Worm (Caenorhabditis elegans) whole organism, dauer: ENCODE data around the gene tbb-4.

Experiments
- unc-62 ChIP-seq: sonication (generic microtip); optimal IDR thresholded peaks from 2 replicates; lab custom pipeline; 2017; ENCODE audit warnings: missing biosample characterization, missing genetic modification reagents, missing genetic modification characterization

tbb-4 gene

DNA sequence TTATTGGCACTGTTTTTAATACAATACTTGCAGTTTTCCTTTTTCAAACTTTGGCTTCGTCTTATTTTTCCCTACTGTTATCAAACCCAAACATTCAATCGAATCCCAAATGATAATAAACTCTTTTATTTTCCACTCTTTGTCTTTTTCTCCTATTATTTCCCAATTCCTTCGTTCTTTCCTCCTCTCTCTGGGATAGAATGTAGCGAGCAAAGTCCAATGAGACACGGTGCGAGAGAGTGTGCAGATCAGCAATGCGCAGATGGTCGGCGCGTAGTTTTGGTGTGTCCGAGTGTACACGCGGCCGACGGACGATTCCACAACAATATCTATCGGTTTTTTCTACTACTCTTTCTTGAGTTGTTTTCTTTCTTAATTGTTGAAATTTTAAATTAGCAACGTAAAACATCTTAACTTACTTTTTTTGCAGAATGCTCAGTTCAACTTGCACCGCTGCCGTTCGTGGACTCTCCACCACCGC lies 5.7 kb downstream of the tbb-4 start, which contains the start of gene B0272.3:
Gene B0272.3, plus strand, starts transcription at position 431 of the 481 bp plus-strand sequence.
- no peak for TF ChIP-seq unc-62 (GFP tag; lab: Kevin White, UChicago)

DNA sequence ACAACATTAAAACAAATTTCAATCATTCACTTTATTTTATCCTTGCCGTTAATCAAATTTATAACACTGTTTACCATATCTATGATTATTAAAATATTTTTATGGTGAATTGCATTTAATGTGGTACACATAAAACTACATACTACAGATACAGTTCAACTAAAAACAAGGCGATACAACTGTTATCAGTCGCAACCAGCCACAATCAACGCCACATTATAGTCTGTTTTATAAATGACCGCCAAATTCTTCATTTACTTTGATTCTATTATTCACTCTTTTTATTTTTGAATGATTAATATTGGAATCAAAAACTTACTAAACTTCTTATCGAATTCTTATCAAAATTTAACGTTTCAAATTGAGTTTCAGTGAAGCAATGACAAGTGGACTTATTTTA lies 8.6 kb downstream of the tbb-4 start, which contains the start of gene B0272.4:
Gene B0272.4, plus strand, starts transcription at position 373 of the 400 bp plus-strand sequence.
- TF ChIP-seq unc-62 (GFP tag; lab: Kevin White, UChicago), result no peak

DNA sequence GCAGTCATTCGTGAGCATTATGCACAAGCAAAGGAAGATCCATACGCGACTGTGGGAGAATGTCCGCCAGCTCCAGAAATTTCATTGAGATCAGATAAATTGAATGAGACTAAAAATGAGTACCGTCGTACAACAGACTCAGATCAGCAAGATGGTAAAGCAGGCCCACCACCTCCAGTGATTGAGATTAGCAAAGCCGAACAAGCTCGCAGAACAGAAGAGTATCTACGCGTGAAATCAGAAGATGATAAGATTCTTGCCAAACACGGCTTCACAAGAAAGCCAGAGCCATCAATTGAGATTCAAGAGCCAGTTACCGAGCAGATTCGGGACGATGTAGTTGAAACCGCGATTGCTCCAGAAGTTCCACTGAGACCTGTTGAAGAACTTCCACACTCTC lies 18.7 kb downstream of the tbb-4 start:
- TF ChIP-seq unc-62 (GFP tag; lab: Kevin White, UChicago), result no peak

DNA sequence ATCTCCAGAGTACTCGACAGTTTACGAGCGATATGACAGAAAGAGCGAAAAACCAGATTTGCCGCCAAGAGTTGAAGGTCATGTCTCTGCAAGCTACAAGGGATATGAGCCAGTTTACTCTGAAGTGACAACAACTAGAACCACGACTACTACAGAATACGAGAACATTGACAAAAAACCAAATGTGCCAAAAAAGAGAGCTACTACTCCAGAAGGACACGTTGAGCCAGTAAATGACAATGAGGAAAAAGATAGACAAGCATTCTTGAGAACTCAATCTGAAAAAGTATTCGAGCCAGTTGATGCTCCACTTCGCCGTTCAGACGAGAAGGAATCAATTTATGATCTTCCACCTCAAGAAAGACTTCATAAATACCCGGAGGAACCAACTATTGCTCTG lies 19.4 kb downstream of the tbb-4 start:
- no peak for TF ChIP-seq unc-62 (GFP tag; lab: Kevin White, UChicago)

DNA sequence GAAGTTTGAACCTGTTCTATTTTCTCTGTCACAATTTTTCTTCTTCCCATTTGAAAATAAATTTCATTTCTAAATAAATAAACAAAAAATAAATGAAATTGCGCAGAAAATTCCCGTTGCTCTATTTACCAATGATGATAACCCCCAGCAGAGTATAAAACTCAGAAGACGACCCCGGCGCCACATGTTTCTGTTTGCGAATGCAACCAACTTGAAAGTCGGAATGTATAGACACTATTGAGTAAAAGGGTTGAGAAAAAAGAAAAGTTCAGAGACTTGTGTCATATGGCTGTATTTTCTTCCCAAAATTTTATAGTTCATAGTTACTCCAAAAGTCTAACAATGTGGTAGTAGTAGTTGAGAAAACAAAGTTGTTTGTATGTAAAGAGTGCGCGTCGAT lies 25.0 kb downstream of the tbb-4 start:
- no peak for TF ChIP-seq unc-62 (GFP tag; lab: Kevin White, UChicago)

DNA sequence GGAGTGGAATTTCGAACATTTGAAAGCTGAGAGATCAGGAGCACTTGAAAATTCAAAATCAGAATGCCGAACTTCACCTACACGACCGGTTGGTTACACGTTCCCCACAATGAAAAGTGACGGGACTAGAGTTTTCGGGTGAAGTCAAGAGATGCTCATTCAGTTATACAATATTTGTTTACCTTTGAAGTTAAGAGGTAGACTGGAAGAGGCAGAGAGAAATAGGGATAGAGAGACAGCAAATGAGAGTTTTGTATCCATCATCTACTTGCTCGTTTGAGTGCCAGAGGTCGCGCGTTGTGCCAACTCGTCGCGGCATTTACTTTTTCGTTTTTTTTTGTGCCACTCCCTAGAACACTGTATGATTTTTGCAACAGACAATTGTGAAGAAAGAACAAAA lies 25.9 kb downstream of the tbb-4 start:
- no peak for TF ChIP-seq unc-62 (GFP tag; lab: Kevin White, UChicago)

DNA sequence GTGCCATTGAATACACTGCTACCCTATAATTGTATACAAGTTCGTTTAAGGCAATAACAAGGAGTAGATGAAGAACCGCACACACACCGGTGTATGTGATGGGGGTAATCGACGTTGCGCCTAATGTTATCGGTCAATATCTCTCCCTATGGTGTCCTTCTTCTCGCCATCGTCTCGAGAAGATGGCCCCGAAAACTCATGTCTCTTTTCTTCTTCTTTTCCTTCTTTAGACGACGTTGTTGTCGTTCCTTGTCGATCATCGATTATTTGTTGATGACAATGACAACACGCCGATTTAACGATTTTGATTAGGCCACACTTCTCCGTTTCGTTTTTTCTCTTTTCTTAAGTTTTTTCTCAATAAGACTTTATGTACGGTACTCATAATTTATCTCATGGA lies 27.6 kb downstream of the tbb-4 start:
- no peak for TF ChIP-seq unc-62 (GFP tag; lab: Kevin White, UChicago)

DNA sequence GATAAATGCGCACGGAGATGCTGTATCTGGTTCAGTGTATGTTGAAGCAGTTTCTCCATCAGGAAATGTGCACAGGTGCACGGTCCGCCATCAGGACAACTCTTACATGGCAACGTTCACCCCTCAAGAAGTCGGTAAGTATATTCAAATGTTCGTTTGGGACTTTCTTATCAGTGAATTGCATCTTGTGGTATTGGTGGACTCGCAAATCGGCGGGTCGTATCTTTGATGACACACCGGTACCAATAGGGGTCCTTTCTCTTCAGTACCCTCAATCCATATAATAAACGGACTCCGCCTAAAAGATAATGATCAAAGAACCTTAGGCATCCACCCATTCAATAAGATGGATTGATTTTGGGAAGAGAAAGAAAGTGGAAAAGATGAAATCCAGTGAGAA lies 30.8 kb downstream of the tbb-4 start:
- no peak for TF ChIP-seq unc-62 (GFP tag; lab: Kevin White, UChicago)

DNA sequence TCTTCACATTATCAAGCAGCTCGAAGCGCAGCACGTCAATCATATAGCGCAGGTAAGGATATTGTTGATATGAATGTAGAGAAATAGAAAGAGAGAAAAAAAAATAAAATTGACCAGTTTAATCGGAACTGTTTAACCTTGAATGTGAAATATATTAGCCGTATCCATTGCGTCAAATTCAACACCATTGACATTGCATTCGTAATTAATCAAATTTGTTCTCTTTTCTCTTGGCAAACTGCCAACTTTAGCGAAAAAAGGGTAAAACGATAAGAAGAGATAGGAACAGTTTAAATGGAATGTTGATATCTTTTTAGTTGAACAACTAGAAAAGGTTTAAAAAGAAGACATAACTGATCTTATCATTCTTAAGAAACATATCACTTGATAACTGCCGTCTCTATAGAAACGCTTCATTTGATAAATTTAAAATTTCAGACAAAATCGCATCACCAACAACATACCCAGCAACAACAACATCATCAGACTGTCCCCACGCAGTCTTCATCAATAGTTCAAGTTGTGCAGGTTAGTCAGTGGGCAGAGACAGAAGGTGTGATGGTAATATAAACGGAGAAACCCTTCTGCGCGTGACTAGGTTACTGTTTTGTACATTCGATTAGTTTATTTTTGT lies 33.0 kb downstream of the tbb-4 start:
- no peak for TF ChIP-seq unc-62 (GFP tag; lab: Kevin White, UChicago)

DNA sequence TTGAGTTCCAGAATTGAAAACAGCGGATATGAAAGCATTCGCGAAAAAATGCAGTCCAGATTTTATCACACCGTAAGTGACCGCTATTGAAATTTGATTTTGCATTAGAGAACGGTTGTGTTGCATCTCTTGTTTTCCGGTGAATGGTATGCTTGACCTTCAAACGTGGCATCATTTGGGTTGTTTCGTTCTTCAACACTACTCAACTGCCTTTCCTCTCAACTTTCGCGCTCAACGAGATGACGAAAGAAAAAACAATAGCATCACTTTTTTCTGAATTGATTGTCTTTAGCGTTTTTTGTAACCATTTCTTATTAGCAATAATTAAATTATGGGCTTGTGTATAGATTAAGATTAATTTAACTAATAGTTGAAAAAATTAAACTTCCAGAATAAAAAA lies 34.2 kb downstream of the tbb-4 start:
- TF ChIP-seq unc-62 (GFP tag; lab: Kevin White, UChicago), result no peak

DNA sequence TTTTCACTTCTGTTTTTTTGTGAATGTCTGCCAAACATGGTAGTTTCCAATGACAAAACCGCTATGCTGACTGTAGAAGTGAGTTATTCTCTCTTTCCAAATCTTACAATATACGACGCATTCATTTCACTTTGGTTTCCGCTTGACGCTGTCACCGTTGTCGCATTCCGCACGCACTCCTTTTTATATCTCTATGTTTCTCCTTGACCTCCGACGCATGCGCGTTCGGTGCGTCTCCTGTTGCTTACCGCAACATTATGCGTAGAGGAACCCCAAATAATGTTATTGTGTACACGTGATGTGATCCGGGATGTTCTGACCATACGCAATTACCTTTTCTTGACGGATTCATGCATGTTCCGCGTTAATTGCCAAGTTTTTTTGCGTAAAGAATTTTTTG lies 34.7 kb downstream of the tbb-4 start:
- TF ChIP-seq unc-62 (GFP tag; lab: Kevin White, UChicago), result no peak

DNA sequence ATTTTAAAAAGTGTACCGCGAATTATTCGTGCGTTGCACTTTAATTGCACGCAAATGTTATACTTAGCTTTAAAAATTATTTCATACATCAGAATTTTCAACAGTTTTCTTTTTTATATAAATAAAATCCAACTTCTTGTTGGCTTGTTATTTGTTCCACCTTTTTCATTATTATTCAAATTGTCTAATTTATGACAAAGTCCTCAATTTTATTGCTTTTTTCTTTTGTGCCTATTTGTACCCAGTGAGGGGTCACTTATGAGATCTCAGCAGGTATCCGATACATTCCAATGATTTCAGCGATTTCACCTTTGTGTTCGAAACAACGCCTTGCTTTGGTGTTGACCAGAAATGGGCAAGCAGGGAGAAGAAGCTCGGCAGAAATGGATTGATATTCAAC lies 39.3 kb downstream of the tbb-4 start, which contains the start of gene fln-2:
Gene fln-2, plus strand, starts transcription at position 301 of the 400 bp plus-strand sequence.
- TF ChIP-seq unc-62 (GFP tag; lab: Kevin White, UChicago), result no peak

DNA sequence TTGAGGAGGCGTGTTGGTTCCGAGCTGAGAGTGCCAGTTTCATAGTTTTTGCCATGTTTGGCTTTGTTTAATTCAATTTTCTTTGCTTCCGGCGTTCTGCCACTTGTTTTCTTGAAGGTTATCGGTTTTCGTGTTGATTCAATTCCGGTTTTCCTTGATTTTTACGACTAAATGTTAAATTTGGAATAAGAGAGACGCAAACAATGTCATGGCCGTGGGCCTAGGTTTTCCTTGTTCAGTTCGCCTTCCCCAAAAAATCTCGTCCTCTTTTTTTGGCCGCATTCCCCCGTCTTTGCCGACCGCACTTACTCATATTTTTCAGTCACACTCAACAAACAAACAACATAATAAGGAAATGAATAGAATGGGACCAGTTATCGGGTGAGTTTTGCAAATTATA lies 42.9 kb downstream of the tbb-4 start, which contains the start of gene C23F12.9:
Gene C23F12.9, plus strand, starts transcription at position 301 of the 400 bp plus-strand sequence.
- no peak for TF ChIP-seq unc-62 (GFP tag; lab: Kevin White, UChicago)

DNA sequence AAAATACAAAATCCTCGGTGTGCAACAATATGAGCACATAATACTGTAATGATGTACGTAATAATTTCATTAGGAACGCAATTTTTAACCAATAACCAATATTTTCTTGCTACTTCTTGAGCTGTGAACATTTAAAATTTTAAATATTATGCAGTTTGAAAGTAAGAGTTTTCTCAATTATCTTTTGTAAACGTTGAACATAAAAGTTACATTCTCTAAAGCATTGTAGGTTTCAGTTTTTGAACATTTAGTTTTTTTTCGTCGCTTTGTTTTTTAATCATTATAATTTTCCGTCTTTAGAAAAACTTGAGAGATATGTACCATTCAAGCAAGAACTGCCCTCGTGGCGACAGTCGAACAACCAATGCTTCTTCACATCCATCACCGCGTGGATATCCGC lies 45.3 kb downstream of the tbb-4 start, which contains the start of gene C23F12.3:
Gene C23F12.3, plus strand, starts transcription at position 301 of the 400 bp plus-strand sequence.
- TF ChIP-seq unc-62 (GFP tag; lab: Kevin White, UChicago), result no peak

DNA sequence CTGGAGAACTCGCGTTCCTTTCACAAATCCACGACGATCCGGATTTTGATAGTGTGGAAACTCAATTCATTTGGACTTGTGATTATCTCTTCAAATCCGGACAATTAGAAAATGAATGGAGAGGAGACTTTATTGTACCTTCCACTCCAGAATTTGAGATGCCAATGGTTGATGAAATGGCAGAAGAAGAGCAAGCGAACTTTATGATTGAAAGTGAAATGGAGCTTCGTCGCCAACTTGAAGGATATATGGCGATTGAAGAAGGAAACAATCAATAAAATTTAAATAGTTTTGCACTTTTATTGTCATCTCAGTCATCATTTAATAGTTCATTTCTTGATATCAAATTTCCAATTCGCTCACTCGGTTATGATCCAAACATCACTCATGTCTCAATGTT lies 48.0 kb downstream of the tbb-4 start:
- no peak for TF ChIP-seq unc-62 (GFP tag; lab: Kevin White, UChicago)

DNA sequence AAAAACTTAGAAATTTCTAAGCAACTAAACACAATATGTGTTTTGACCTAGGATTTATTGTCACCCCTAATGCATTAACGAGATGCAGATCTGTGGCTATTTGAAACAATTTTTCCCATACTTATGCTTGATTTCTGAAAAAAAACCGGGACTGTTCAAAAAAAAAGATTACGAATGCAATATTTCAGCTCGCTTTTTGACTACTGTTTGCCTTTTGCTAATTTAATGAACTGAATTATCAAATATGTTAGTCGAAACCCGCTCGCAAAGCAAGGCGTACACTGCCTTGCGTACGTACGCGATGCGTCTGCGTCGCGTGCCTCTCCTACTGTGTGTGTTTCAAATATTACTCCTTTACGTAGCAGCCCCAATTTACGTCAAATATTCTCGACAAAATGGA lies 49.7 kb downstream of the tbb-4 start, which contains the start of gene C23F12.4:
Gene C23F12.4, plus strand, starts transcription at position 301 of the 400 bp plus-strand sequence.
- TF ChIP-seq unc-62 (GFP tag; lab: Kevin White, UChicago), result no peak
